Fruit fly (Drosophila melanogaster): Measurements from ENCODE around the gene CG32024.

The CG32024 gene

dm6 chr3L:8832737-8833466, 25.5 kb downstream of the CG32024 start (continued):
- peak; percentile 88 for TF ChIP-seq CG15479 (GFP tag; optimal IDR thresholded peaks at IDR 0.05)
- peak; percentile 60 for TF ChIP-seq CG5180 (GFP tag; optimal IDR thresholded peaks at IDR 0.05)
- no peak for TF ChIP-seq Sox102F (GFP tag; optimal IDR thresholded peaks at IDR 0.05)
- peak; percentile 95 for TF ChIP-seq D (optimal IDR thresholded peaks at IDR 0.05)
- no peak for TF ChIP-seq D (GFP tag; optimal IDR thresholded peaks at IDR 0.05)
- peak; percentile 1 for TF ChIP-seq sug (tag; optimal IDR thresholded peaks at IDR 0.05)
- TF ChIP-seq CTCF (GFP tag; optimal IDR thresholded peaks at IDR 0.05): no peak

- TF ChIP-seq CG9876 (GFP tag; optimal IDR thresholded peaks at IDR 0.05) (no peak), CG9215 (GFP tag; IDR thresholded peaks at IDR 0.05) (no peak), Dfd (GFP tag; optimal IDR thresholded peaks at IDR 0.05) (no peak), CG42726 (GFP tag; IDR thresholded peaks at IDR 0.05; ENCODE audit: partially characterized antibody) (no peak), CG10267 (tag; optimal IDR thresholded peaks at IDR 0.05) (no peak), CG12219 (GFP tag; optimal IDR thresholded peaks at IDR 0.05) (no peak), D (optimal IDR thresholded peaks at IDR 0.05) (peak; percentile 43), D (GFP tag; optimal IDR thresholded peaks at IDR 0.05) (no peak), CG7987 (GFP tag; optimal IDR thresholded peaks at IDR 0.05) (no peak), sqz (GFP tag; optimal IDR thresholded peaks at IDR 0.05) (peak; percentile 81), so (GFP tag; IDR thresholded peaks at IDR 0.05) (0 out of 3 replicates have a peak, but pooled peaks have one; percentile 5), Hand (GFP tag; optimal IDR thresholded peaks at IDR 0.05) (no peak), CG11695 (GFP tag; IDR thresholded peaks at IDR 0.05) (no peak), CG13894 (tag; optimal IDR thresholded peaks at IDR 0.05) (peak; percentile 28), CG7372 (GFP tag; IDR thresholded peaks at IDR 0.05) (no peak), CG12659 (GFP tag; optimal IDR thresholded peaks at IDR 0.05) (no peak), CG15269 (tag; optimal IDR thresholded peaks at IDR 0.05) (no peak), Dip2 (GFP tag; IDR thresholded peaks at IDR 0.05) (no peak), CG14050 (GFP tag; IDR thresholded peaks at IDR 0.05) (no peak), tin (GFP tag; optimal IDR thresholded peaks at IDR 0.05) (no peak), CG8281 (tag; optimal IDR thresholded peaks at IDR 0.05) (no peak), sens (GFP tag) (peak; percentile 1), CG4360 (GFP tag; IDR thresholded peaks at IDR 0.05) (peak; percentile 57), grn (GFP tag; optimal IDR thresholded peaks at IDR 0.05) (peak; percentile 28), pita (GFP tag; optimal IDR thresholded peaks at IDR 0.05) (no peak), hth (optimal IDR thresholded peaks at IDR 0.05) (no peak), dan (GFP tag; IDR thresholded peaks at IDR 0.05) (no peak), CG3163 (GFP tag; optimal IDR thresholded peaks at IDR 0.05) (no peak), CG18262 (tag; optimal IDR thresholded peaks at IDR 0.05) (no peak), CG3995 (GFP tag; optimal IDR thresholded peaks at IDR 0.05) (no peak), z (GFP tag; IDR thresholded peaks at IDR 0.05) (no peak), Hr3 (GFP tag; optimal IDR thresholded peaks at IDR 0.05) (no peak), h (optimal IDR thresholded peaks at IDR 0.05) (no peak), Stat92E (GFP tag; optimal IDR thresholded peaks at IDR 0.05) (peak in 1 of 3 experiments; percentile 34), NK7.1 (GFP tag; optimal IDR thresholded peaks at IDR 0.05) (no peak), chinmo (GFP tag; IDR thresholded peaks at IDR 0.05; ENCODE audit: partially characterized antibody) (0 out of 4 replicates have a peak, but pooled peaks have one; percentile 67), CG7745 (tag; optimal IDR thresholded peaks at IDR 0.05) (no peak), dimm (GFP tag; IDR thresholded peaks at IDR 0.05) (no peak), CG11247 (GFP tag; IDR thresholded peaks at IDR 0.05) (no peak), CG4282 (GFP tag; optimal IDR thresholded peaks at IDR 0.05) (no peak), Fer2 (tag; optimal IDR thresholded peaks at IDR 0.05) (no peak), sens-2 (GFP tag; IDR thresholded peaks at IDR 0.05) (no peak), cg (GFP tag; optimal IDR thresholded peaks at IDR 0.05) (peak; percentile 36), CG8478 (optimal IDR thresholded peaks at IDR 0.05) (no peak), CG3726 (GFP tag; IDR thresholded peaks at IDR 0.05) (no peak), fd64A (GFP tag; optimal IDR thresholded peaks at IDR 0.05) (no peak)
These were observed 26.0 kb downstream of the CG32024 start for dm6 chr3L:8833467-8833802.

Measured in whole organism, embryonic.